Worm (Caenorhabditis elegans): ENCODE data around the gene irld-20.

DNA sequence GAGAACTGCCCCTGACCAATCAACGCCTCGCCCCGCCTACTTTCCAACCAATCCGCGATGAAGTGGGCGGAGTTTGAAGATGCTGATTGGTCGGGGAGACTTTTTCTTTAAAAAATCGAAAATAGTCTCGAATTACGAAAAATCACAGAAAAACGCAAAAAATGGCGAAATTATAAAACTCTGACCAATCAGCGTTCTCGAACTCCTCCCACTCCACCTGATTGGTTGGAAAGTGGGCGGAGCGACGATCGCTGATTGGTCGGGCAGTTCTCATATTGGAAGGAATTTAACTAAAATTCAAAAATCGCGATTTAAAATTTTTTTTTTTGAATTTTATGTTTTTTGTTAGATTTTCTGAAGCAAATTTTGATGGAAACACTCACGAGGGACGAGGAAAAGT is 47.7 kb upstream of the irld-20 start:
- TF ChIP-seq lsy-2 (tag; optimal IDR thresholded peaks at IDR 0.05) (no peak), bed-3 (GFP tag; optimal IDR thresholded peaks at IDR 0.05) (no peak), pha-4 (tag; optimal IDR thresholded peaks at IDR 0.05) (no peak), blmp-1 (tag; optimal IDR thresholded peaks at IDR 0.05) (no peak), unc-62 (GFP tag; optimal IDR thresholded peaks at IDR 0.05) (no peak), nhr-12 (tag; optimal IDR thresholded peaks at IDR 0.05) (no peak), nhr-76 (tag; optimal IDR thresholded peaks at IDR 0.05) (no peak)

Measured in whole organism, mixed stage, embryonic.